Fruit fly (Drosophila melanogaster): ENCODE measurements around the gene Ugt35B1.
A peak's percentile ranks its signal among the peaks of the same experiment; 100 is the strongest.

Ugt35B1 gene

DNA sequence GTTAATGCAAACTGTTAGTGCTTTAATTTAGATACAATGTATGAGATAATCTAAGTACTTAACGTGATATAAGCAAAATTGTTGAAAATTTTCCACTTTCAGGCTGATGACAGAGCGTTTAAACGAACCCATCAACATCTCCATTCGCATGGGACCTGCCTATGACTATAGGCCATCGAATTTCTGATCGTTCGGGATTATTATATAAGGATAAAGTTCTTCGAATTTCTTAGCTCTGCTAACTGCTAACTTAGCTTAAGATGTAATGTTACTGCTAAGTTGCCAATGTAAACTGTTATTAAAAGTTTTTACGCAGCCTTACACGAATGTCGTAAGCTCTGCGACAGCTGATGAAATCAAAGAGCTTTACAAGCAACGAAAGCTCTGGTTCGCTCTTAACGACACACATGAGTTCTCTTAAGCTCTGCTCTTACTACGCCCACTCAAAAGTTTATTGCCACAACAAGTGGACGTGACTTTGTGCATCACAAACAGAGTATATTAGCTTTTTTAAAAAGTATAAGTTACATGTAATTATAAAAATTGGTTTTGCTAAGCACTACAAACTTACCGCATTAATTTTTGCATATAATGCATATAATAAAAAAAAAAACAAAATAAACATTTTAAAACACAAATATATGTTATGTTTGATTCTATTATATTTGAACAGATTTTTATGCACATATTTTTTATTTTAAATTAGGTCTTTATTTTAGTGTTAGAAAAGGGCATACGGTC lies 26.8 kb upstream of the Ugt35B1 start (continued):
- TF ChIP-seq br (optimal IDR thresholded peaks at IDR 0.05) (no peak), CG10462 (GFP tag; optimal IDR thresholded peaks at IDR 0.05) (peak; percentile 91), CG14860 (GFP tag; IDR thresholded peaks at IDR 0.05; ENCODE audit: partially characterized antibody) (no peak), tap (tag; optimal IDR thresholded peaks at IDR 0.05) (peak; percentile 89), Bteb2 (GFP tag; optimal IDR thresholded peaks at IDR 0.05) (peak; percentile 81), Hmr (GFP tag; optimal IDR thresholded peaks at IDR 0.05) (peak; percentile 99), Camta (GFP tag; optimal IDR thresholded peaks at IDR 0.05) (peak; percentile 89), CG6765 (GFP tag; optimal IDR thresholded peaks at IDR 0.05) (peak; percentile 98), Ssrp (tag; optimal IDR thresholded peaks at IDR 0.05) (peak; percentile 100), bsh (GFP tag; optimal IDR thresholded peaks at IDR 0.05) (peak in 1 of 2 experiments; percentile 98), HmgZ (tag; optimal IDR thresholded peaks at IDR 0.05) (peak; percentile 97), CG12155 (GFP tag; optimal IDR thresholded peaks at IDR 0.05) (peak; percentile 94), trh (GFP tag; optimal IDR thresholded peaks at IDR 0.05) (peak; percentile 98), gt (GFP tag; IDR thresholded peaks at IDR 0.05) (peak; percentile 96), lov (optimal IDR thresholded peaks at IDR 0.05) (no peak), lov (GFP tag; IDR thresholded peaks at IDR 0.05) (peak; percentile 88; the same call in 2 of the 3 replicates), CG4820 (GFP tag; optimal IDR thresholded peaks at IDR 0.05) (peak; percentile 97), zfh1 (GFP tag; IDR thresholded peaks at IDR 0.05) (peak; percentile 97), Taf1 (GFP tag; IDR thresholded peaks at IDR 0.05) (peak; percentile 94), sqz (GFP tag; optimal IDR thresholded peaks at IDR 0.05) (peak; percentile 96), CG17359 (tag; optimal IDR thresholded peaks at IDR 0.05) (peak; percentile 99), croc (GFP tag; conservative IDR thresholded peaks at IDR 0.05) (peak; percentile 99), CG7963 (GFP tag; IDR thresholded peaks at IDR 0.05; ENCODE audit: partially characterized antibody) (no peak), Mrtf (GFP tag; IDR thresholded peaks at IDR 0.05) (peak; percentile 98), CG14667 (GFP tag; IDR thresholded peaks at IDR 0.05) (peak; percentile 96), gce (GFP tag; IDR thresholded peaks at IDR 0.05) (peak; percentile 96), pnt (GFP tag; optimal IDR thresholded peaks at IDR 0.05) (peak; percentile 81), CG6683 (GFP tag; optimal IDR thresholded peaks at IDR 0.05) (peak; percentile 98), Dip2 (GFP tag; IDR thresholded peaks at IDR 0.05) (peak; percentile 80), HLH4C (GFP tag; IDR thresholded peaks at IDR 0.05; ENCODE audit: partially characterized antibody) (no peak), B-H2 (GFP tag; optimal IDR thresholded peaks at IDR 0.05) (peak; percentile 93), CG9817 (tag; optimal IDR thresholded peaks at IDR 0.05) (peak; percentile 98), Mad (GFP tag; optimal IDR thresholded peaks at IDR 0.05) (peak; percentile 86), Eip74EF (GFP tag; optimal IDR thresholded peaks at IDR 0.05) (peak in 1 of 2 experiments; percentile 100), CG6254 (GFP tag; optimal IDR thresholded peaks at IDR 0.05) (peak; percentile 94), CG4730 (GFP tag; IDR thresholded peaks at IDR 0.05) (peak; percentile 97), phol (tag; optimal IDR thresholded peaks at IDR 0.05) (peak; percentile 99), YL-1 (GFP tag; optimal IDR thresholded peaks at IDR 0.05) (peak; percentile 90), yki (optimal IDR thresholded peaks at IDR 0.05) (no peak), Neu2 (GFP tag; optimal IDR thresholded peaks at IDR 0.05; ENCODE audit: borderline replicate concordance) (no peak), Lim3 (GFP tag; IDR thresholded peaks at IDR 0.05) (peak; percentile 96), MTF-1 (GFP tag; optimal IDR thresholded peaks at IDR 0.05; ENCODE audit: borderline replicate concordance) (peak; percentile 84), crc (GFP tag; optimal IDR thresholded peaks at IDR 0.05) (peak; percentile 65), da (GFP tag; optimal IDR thresholded peaks at IDR 0.05) (peak; percentile 82), CG10959 (GFP tag; IDR thresholded peaks at IDR 0.05) (peak; percentile 84), cg (GFP tag; optimal IDR thresholded peaks at IDR 0.05) (peak; percentile 68), CG16863 (GFP tag; optimal IDR thresholded peaks at IDR 0.05) (peak; percentile 88), amos (GFP tag; IDR thresholded peaks at IDR 0.05; ENCODE audit: partially characterized antibody) (no peak; the same call in 1 of the 2 replicates), ap (GFP tag; IDR thresholded peaks at IDR 0.05) (peak; percentile 97), gsb-n (tag; optimal IDR thresholded peaks at IDR 0.05) (peak; percentile 98)
